Worm (Caenorhabditis elegans) whole organism, L4/young adult: ENCODE measurements around the gene H38K22.9.

ENCODE experiments used
- W03F9.2 ChIP-seq: fragments of 150-350 bp; optimal IDR thresholded peaks from 2 replicates; lab custom pipeline; 2014; ENCODE audit warnings: missing biosample characterization, missing genetic modification characterization
- him-1 ChIP-seq: sonication (generic microtip); optimal IDR thresholded peaks from 2 replicates; lab custom pipeline; 2016; ENCODE audit warnings: missing genotype, missing genetic modification reagents, missing genetic modification characterization, missing compliant biosample characterization

DNA sequence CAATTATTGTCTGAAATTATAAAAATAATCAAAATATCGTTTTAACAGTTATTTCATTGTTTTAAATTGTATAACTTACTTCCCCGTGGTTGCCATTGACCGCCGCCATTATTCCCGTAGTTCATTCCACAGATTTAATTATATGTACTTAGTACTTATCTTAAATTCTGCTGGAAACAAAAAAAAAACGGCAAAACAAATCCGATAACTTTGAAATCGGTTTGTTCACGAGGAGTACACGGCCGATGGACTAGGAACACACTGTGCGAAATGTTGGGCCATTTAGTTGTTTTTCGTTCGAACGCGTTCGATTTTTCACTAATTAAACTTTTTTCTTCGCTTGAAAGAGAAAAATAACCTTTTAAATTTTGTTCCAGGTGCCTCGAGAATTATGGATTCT is 19.1 kb downstream of the H38K22.9 start, which contains the start of the genes B0285.3 and lcmt-1:
- TF ChIP-seq him-1 (tag; lab: Kevin White, UChicago): no peak
- TF ChIP-seq W03F9.2 (tag; lab: Kevin White, UChicago): peak; percentile 55
